Worm (Caenorhabditis elegans) whole organism, midembryonic: ENCODE measurements around the gene clc-32.

ENCODE experiments used
- T22C8.4 ChIP-seq: fragments of 200-800 bp; sonication (Bioruptor generic); IDR thresholded peaks from 2 replicates; pipeline ENCODE4 v1.3.6; 2022; ENCODE audit warnings: missing genetic modification characterization, missing compliant biosample characterization
- cog-1 ChIP-seq: sonication (generic microtip); optimal IDR thresholded peaks from 2 replicates; lab custom pipeline; 2016; ENCODE audit warnings: missing genetic modification characterization, missing compliant biosample characterization
- flt-1 ChIP-seq: fragments of 200-800 bp; sonication (Bioruptor generic); IDR thresholded peaks from 2 replicates; pipeline ENCODE4 v1.3.6; 2022; ENCODE audit warnings: missing genetic modification characterization, missing compliant biosample characterization
- klf-2 ChIP-seq: fragments of 200-800 bp; sonication (Bioruptor generic); conservative IDR thresholded peaks from 2 replicates; pipeline ENCODE4 v1.3.6; 2022; ENCODE audit warnings: missing genetic modification reagents, missing genetic modification characterization, missing compliant biosample characterization
- med-1 ChIP-seq: sonication (generic microtip); optimal IDR thresholded peaks from 2 replicates; lab custom pipeline; 2017; ENCODE audit warnings: missing genetic modification characterization, mild to moderate bottlenecking, missing compliant biosample characterization, antibody characterized with exemption, missing genetic modification reagents; ENCODE audit not compliant: insufficient read depth
- ref-1 ChIP-seq: fragments of 200-800 bp; sonication (Bioruptor generic); conservative IDR thresholded peaks from 2 replicates; pipeline ENCODE4 v1.3.6; 2022; ENCODE audit warnings: missing genetic modification reagents, missing genetic modification characterization, missing compliant biosample characterization
- tab-1 ChIP-seq: fragments of 200-800 bp; sonication (Bioruptor generic); IDR thresholded peaks from 2 replicates; pipeline ENCODE4 v1.3.6; 2022; ENCODE audit warnings: missing genetic modification characterization, missing compliant biosample characterization
- ztf-23 ChIP-seq: fragments of 200-800 bp; sonication (Bioruptor generic); IDR thresholded peaks from 2 replicates; pipeline ENCODE4 v1.3.6; 2022; ENCODE audit warnings: missing genetic modification reagents, missing genetic modification characterization, missing compliant biosample characterization
- ztf-29 ChIP-seq: fragments of 200-800 bp; sonication (Bioruptor generic); IDR thresholded peaks from 2 replicates; pipeline ENCODE4 v1.3.6; 2022; ENCODE audit warnings: missing genetic modification reagents, missing genetic modification characterization, missing compliant biosample characterization

- no peak for TF ChIP-seq tab-1 (GFP tag; lab: Robert Waterston, UW)
- no peak for TF ChIP-seq ztf-23
- TF ChIP-seq klf-2 (GFP tag; lab: Robert Waterston, UW), result no peak
- TF ChIP-seq flt-1, result no peak
- TF ChIP-seq T22C8.4 (GFP tag; lab: Robert Waterston, UW), result no peak
- TF ChIP-seq cog-1 (tag; lab: Kevin White, UChicago), result no peak
- TF ChIP-seq ref-1 (GFP tag; lab: Robert Waterston, UW), result no peak
- TF ChIP-seq med-1 (GFP tag; lab: Kevin White, UChicago), result no peak
- no peak for TF ChIP-seq ztf-29 (GFP tag; lab: Robert Waterston, UW)
These were observed 39.4 kb upstream of the clc-32 start, which contains the start of gene str-106 for ce11 chrV:16180350-16180749.
